Fruit fly (Drosophila melanogaster) whole organism, larva: ENCODE measurements around the gene CG43725.

Source experiments
- noc ChIP-seq: fragments of 200-800 bp; sonication (Bioruptor generic); optimal IDR thresholded peaks from 3 replicates; lab custom pipeline; 2019; ENCODE audit warnings: missing biosample characterization, mild to moderate bottlenecking, missing genetic modification characterization, moderate library complexity

Gene CG43725

DNA sequence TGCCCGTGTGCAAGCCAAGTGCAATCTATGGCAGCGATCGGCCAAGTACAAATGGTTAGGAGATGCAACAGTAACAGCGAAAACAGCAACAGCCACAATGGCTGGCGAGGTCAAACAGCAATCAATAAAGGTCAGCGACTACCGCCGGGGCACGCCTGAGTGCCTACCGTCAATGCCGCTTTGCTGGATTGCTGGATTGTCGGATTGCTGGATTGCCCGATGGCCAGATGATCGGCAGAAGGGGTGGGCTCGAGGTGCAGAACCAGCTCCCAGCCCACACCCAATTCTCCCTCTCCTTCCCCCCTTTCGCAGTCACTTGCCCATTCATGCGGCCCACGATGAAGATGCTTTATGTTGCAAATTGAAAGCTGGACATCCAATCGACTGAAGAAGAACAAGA lies 6.4 kb upstream of the CG43725 start:
- TF ChIP-seq noc, result no peak

DNA sequence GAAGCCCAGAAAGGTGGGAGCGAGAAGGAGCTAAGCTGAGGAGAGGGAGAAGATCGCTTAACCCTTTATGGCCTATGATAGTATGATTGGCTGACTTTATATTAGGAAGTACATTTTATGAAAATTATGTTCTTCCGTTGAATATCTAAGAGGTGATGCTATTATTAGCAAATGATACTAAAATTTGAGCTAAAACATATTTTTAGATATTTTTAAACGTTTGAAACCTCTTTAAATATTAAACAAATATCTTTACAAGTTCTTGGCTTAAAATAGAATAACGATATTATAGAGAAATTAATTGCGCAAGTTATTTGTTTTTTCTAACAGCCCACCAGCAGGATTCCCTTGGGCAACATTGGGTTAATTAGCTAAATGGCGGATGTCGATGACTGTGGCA lies 5.8 kb upstream of the CG43725 start:
- TF ChIP-seq noc, result no peak

DNA sequence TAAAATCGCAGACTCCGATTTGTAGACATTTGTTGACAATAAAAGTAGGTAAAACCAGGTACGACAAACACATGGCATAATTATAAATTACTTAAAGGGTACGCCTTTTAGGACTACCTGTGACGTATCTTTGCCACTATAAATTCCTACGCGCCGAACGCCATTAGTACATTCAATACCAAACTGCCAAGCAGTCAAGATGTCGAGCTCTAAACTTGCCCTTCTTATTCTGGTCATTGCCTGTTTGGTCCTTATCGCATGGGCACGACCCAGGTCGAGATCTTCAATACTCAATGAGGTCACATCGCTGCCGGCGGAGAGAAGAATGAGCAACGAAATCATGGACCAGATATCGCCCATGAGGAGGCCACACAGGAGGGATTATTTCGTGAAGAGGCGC lies 4.5 kb upstream of the CG43725 start, which contains the start of gene CG14915:
Gene CG14915, plus strand, starts transcription at position 166 of the 400 bp plus-strand sequence.
- no peak for TF ChIP-seq noc

DNA sequence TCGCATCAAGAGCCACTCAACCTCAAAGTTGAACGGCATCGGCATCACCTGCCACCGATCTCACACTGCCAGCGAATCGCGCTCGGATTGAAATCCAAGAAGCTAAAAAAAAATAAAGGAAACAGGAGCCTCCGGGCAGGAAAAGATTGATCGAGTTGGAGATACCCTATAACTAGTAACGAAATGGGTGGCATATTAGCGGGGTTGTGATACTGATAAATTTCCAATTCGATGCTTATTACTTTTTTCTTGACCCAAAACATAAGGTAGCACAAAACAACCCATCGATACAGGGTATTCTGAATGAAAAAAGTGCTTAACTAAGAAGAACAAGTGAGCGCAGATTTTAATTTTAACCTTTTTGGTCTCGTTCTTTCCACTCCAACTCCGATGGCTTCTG lies 3.1 kb upstream of the CG43725 start:
- TF ChIP-seq noc, result no peak

DNA sequence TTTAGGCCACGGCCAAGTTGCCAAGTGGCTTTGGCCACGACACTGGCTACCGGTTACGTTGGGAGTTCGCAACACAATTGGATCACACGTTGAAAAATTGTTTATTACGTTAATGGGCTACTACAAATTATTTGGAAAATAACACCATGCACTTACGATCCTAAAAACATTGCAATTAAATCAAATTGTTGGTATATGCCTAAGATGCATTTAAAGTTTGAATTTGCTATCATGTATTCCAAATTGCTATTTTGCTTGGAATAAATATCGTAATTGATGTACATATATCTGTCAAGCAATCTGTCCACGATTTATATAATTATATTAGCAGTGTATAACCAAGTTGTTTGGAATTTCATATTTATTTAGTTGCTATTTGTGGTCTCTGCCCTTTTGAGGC lies 2.4 kb upstream of the CG43725 start:
- TF ChIP-seq noc, result no peak

DNA sequence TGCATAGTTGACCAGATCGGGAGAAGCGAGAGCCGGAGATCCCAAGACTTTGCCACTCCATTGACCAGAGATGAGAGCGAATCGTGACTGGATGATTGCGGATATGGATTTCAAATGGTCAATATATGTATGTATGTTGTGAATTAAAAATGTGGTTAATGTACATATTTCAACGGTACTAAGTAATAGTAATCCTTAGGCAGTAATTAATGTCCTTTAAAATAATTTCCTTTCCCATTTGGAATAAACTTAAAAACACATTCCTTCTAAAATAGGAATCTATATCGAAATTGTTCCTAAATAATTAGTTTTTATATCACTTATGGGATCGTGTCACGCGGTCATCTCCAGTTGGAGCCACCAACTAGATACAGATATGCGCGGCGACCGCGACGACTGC lies 1.4 kb upstream of the CG43725 start:
- no peak for TF ChIP-seq noc

DNA sequence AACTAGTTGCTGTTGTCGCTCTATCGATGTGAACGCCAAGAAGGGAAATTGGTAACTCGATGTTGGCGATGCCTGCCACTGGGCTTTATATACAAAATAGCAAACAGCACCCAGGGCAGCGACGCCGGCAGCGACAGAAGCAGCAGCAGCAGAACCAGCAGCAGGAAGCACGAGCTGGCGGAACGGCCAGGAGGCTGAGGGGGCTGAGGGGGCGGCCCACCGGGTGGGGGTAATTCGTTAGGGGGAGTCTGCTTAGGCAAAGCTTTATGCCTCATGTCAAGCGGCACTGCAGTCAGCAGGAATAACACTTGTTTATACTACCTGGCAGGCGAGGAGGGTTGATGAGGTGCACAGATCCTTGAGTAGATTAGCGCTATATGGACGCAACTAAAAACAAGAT lies 6.0 kb downstream of the CG43725 start, which contains the start of gene AstC:
Gene AstC, minus strand, starts transcription at position 63 of the 400 bp plus-strand sequence.
- TF ChIP-seq noc, result no peak

DNA sequence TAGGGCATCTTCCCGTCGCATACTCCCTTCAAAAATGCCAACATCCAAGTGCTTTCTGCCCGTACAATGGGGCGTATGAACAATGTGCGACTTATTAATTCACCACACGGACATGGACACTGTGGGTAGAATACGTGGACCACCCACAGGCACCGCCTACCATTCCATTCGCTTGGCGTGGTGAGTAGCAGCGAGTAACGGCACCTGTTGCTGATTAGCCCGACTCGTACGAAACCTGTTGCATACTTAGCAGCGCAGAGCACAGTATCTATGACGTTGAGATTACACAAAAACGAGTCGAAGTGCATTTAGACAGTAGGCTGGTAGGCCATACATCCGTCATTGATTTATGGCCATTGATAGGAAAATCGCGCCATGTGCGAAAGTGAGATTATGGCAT lies 6.7 kb downstream of the CG43725 start:
- no peak for TF ChIP-seq noc

DNA sequence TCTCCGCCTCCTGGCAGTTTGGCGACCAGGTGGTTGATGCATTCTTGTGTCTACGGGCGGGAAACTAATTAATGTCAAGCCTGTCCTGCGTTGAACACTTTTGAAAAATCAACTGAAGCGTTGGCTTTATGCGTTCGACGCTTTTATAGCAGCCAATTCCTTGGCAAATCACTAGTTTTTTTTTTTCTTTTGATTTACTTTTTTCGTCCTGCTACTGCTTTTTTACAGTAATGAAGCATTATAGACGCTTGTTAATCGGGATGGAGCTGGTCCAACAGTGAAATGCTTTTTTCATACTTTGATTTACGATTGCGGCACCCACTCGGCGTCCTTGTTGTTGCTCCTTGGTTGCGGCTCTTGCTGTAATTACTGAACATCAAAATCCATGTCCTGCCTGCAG lies 9.8 kb downstream of the CG43725 start, which contains the start of gene AstCC:
Gene AstCC, minus strand, starts transcription at position 101 of the 400 bp plus-strand sequence.
- no peak for TF ChIP-seq noc

DNA sequence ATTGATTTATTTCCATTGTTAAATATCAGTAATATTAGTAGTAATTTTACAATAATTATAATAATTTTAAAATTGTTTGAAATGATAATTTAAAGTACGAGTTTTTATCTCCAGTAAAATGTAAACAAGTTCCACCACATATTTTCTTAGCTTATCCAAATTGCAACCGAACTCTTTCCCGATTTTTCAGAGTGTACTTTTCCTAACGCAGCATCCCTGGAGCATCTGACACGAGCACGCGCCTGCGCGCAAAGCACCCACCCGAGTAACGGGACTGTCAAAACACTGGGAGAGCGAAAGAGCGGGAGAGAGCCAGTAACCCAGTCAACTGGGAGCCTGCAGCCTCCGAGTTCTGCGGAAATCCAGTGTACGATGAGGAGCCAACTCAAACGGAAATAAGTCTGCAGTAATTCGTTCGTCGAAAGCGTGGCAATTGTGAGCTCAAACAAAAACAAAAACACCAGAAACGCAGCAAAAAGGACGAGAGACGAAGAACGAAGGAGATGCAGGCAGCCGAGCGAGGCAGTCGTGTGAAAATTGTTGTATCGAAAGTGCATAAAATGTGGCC lies 11.1 kb downstream of the CG43725 start, which contains the start of gene CG16854:
Gene CG16854, plus strand, starts transcription at position 365 of the 568 bp plus-strand sequence.
- TF ChIP-seq noc, result no peak

DNA sequence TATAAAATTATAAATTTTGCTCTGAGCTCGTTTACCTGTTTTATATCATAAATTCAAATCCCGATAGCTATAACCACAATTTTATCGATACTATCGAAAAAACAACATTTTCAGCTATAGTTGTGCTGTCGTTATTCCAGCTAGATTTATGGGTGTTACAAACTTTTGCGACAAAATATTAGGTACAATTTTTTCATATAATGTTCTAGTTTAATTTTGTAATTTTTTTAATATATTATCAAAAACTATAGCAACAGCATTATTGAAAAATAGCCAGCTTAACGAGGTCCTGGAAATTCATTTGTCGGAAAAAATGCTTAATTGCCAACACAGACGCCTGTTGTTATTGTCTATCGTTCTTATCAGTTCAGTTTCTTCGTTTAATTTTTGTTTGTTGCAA lies 15.8 kb downstream of the CG43725 start, which contains the start of gene Wdr59:
Gene Wdr59, plus strand, starts transcription at position 334 of the 400 bp plus-strand sequence.
- no peak for TF ChIP-seq noc

DNA sequence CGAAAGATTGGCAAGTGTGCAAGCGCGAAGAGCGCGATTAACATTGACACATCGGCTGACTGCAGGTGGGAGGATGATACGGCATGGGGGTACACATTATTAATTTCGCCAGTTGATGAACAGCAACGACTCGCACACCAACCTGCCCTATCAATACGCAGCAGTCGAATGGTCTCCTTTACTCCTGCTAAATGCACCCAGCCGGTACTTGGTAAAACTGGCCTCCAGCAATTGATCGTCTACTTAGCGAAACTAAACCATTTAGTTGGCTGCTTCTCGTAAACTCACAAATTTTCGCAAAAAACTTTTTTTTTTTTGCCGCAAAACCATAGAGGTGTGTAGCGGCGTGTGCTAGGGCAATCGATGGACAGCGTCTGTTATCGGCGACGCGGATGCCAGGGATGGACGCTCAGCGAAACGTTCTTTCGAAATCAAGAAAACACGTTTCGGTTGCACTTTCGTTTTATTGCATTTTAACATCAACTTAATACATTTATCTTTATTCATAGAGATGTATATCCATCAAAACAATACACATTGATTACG lies 25.3 kb downstream of the CG43725 start, which contains the start of gene Ge-1:
Gene Ge-1, minus strand, starts transcription at position 373 of the 546 bp plus-strand sequence.
- TF ChIP-seq noc, result no peak

DNA sequence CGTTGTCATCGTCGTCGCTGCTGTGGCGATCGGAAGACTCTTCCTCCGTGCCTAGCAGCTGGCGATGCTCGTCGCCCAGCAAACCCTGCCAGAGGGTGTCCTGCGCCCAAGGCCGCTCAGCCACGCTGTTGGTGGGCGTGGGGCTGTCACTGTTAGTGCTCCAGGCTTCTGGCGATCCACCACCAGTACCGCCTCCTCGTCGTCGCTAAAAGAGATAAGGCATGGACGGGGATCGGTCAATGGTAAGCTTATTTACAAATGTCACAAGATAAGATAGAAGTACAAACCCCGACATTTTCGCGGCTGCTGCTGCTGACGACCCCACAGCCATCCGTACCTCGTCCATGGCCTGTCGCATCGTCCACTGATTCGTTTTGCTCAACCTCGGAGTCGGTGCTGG lies 30.0 kb downstream of the CG43725 start:
- no peak for TF ChIP-seq noc

DNA sequence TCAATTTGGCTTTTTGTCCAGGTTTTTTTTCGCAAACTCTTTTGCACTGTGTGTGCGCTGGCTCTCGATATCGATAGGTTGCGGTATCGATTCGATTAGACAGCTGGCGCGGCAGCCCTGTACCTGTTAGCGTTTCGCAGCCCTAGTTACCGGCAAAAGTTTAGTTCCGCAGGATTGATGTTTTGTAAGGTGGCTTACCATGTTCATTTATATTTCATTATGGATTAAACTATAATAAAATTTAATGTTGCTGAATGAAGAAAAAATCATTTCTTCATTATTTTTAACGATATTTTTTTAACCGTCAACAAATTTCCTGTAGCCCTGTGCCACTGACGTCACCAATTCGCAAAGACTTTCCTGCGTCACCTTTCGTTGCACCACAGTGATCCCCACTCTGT lies 31.2 kb downstream of the CG43725 start, which contains the start of gene Reps:
Gene Reps, minus strand, starts transcription at position 84 of the 401 bp plus-strand sequence.
- peak; percentile 95 for TF ChIP-seq noc

DNA sequence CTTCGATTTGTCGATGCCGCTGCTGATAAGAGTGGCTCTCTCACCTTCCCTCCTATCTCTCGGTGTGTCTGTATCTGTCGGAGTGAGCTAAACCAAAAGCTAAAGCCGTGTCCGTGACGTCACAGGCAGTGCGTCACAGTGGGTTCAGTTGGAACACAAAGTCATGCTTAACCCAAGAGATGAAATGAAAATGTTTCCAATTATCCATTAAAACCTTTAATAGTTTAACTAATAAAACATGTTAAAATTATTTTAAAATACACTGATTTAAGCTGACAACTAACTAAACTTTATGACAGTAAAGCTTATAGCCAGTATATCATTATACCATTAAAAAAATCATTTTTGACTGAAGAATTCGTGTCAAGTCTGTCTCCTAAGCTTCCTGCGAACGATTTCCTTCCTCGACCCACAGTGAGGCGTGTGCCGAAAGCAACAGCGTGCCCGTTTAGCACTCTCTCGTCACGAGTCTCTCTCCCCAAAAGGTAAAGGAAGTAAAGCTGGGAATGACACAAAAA lies 37.8 kb downstream of the CG43725 start, which contains the start of gene Idua:
Gene Idua, minus strand, starts transcription at position 51 of the 518 bp plus-strand sequence.
- no peak for TF ChIP-seq noc

DNA sequence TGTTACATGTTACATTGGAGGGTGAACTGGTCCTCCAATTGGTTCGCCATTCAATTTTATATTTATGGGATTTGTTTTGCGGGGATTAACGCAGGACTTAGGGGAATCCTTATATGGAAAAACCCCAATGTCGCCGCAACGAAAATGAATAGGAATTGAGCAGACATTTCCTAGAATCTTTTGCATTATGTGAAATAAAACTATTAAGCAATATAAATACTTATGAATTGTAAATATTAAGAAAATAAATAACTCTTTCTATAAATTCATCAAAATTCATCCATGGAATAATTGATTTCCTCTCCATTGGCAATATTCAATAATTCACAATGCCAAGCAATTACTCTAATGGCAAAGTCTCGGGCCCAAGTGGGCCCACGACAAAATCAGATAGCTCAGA lies 38.4 kb downstream of the CG43725 start, which contains the start of gene Gr32a:
Gene Gr32a, plus strand, starts transcription at position 301 of the 400 bp plus-strand sequence.
- TF ChIP-seq noc, result no peak

DNA sequence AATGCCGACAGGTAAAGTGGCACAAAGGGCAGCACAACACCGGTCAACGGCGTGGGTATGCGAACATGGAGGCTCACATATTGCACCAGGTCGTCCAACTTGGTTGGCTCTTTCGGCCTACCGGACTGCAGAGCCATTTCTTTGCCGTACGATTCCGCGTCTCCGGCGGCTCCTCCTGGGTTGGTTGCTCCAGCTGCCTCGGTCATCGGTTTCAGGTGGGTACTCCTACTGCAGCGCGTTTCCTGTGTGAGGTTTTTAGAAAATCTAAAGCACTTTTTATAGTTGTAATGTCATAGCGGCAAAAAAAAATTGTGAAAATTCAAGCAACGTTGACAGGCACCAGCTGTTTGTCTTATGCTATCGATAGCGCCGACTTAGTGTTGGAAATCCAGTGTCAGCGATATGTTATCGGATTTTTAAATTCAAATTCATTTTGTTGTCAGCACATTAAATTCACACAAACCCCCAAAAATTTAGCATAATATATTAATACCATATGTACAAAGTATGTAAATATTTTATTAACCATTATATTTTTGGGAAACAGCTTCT lies 44.7 kb downstream of the CG43725 start, which contains the start of gene CG6230:
Gene CG6230, minus strand, starts transcription at position 354 of the 552 bp plus-strand sequence.
- no peak for TF ChIP-seq noc
